Worm (Caenorhabditis elegans): ENCODE measurements around the gene srbc-11.

- TF ChIP-seq ceh-82 (tag; optimal IDR thresholded peaks at IDR 0.05): no peak
- TF ChIP-seq mab-5 (tag; optimal IDR thresholded peaks at IDR 0.05): no peak
Observed at ce11 chrV:7504271-7504670, 9.2 kb upstream of the srbc-11 start, which contains the start of gene srh-229.

Data from whole organism, L2 larva.